Fruit fly (Drosophila melanogaster) whole organism, pupa: ENCODE data around the gene CG14455.

Experiments used
- CG10348 ChIP-seq: fragments of 200-800 bp; sonication (Bioruptor generic); IDR thresholded peaks from 2 replicates; pipeline ENCODE4 v1.3.6; 2022; ENCODE audit warnings: missing biosample characterization, missing genetic modification characterization
- CG12605 ChIP-seq: fragments of 200-800 bp; sonication (Bioruptor generic); IDR thresholded peaks from 2 replicates; pipeline ENCODE4 v1.3.6; 2022; ENCODE audit warnings: missing biosample characterization, missing genetic modification characterization
- CG13204 ChIP-seq: fragments of 200-800 bp; sonication (Bioruptor generic); optimal IDR thresholded peaks from 2 replicates; lab custom pipeline; 2018; ENCODE audit warnings: missing biosample characterization, mild to moderate bottlenecking, missing genetic modification characterization, moderate library complexity
- CG14655 ChIP-seq: fragments of 200-800 bp; sonication (Bioruptor generic); optimal IDR thresholded peaks from 3 replicates; lab custom pipeline; 2017; ENCODE audit warnings: mild to moderate bottlenecking, missing biosample characterization, missing genetic modification reagents, missing genetic modification characterization
- CG15710 ChIP-seq: fragments of 200-800 bp; sonication (Bioruptor generic); optimal IDR thresholded peaks from 2 replicates; lab custom pipeline; 2018; ENCODE audit warnings: missing biosample characterization, mild to moderate bottlenecking, missing genetic modification characterization, moderate library complexity
- CG17806 ChIP-seq: fragments of 200-800 bp; sonication (Bioruptor generic); optimal IDR thresholded peaks from 2 replicates; lab custom pipeline; 2018; ENCODE audit warnings: missing biosample characterization, mild to moderate bottlenecking, missing genetic modification characterization, moderate library complexity
- CG32121 ChIP-seq: fragments of 200-800 bp; sonication (Bioruptor generic); IDR thresholded peaks from 2 replicates; pipeline ENCODE4 v1.3.6; 2022; ENCODE audit warnings: missing biosample characterization, missing genetic modification characterization
- CG34367 ChIP-seq: fragments of 200-800 bp; sonication (Bioruptor generic); optimal IDR thresholded peaks from 2 replicates; lab custom pipeline; 2018; ENCODE audit warnings: missing biosample characterization, mild to moderate bottlenecking, missing genetic modification characterization
- CG4496 ChIP-seq: fragments of 200-800 bp; sonication (Bioruptor generic); IDR thresholded peaks from 3 replicates; pipeline ENCODE4 v1.3.6; 2022; ENCODE audit warnings: missing biosample characterization, missing genetic modification characterization
- CG8159 ChIP-seq: fragments of 200-800 bp; sonication (Bioruptor generic); optimal IDR thresholded peaks from 3 replicates; lab custom pipeline; 2018; ENCODE audit warnings: missing biosample characterization, mild to moderate bottlenecking, missing genetic modification characterization, moderate library complexity
- CG8301 ChIP-seq: fragments of 200-800 bp; sonication (Bioruptor generic); optimal IDR thresholded peaks from 2 replicates; lab custom pipeline; 2018; ENCODE audit warnings: missing biosample characterization, mild to moderate bottlenecking, missing genetic modification characterization
- CG9948 ChIP-seq: fragments of 200-800 bp; sonication (Bioruptor generic); optimal IDR thresholded peaks from 2 replicates; lab custom pipeline; 2018; ENCODE audit warnings: missing biosample characterization, mild to moderate bottlenecking, missing genetic modification characterization, moderate library complexity
- D1 ChIP-seq: fragments of 200-800 bp; sonication (Bioruptor generic); optimal IDR thresholded peaks from 2 replicates; lab custom pipeline; 2018; ENCODE audit warnings: missing biosample characterization, mild to moderate bottlenecking, missing genetic modification characterization, moderate library complexity
- EcR ChIP-seq: fragments of 200-800 bp; sonication (Bioruptor generic); optimal IDR thresholded peaks from 3 replicates; lab custom pipeline; 2019; ENCODE audit warnings: missing biosample characterization, missing genetic modification characterization, mild to moderate bottlenecking, moderate library complexity, missing genetic modification reagents
- Ets98B ChIP-seq: fragments of 200-800 bp; sonication (Bioruptor generic); IDR thresholded peaks from 2 replicates; pipeline ENCODE4 v1.3.6; 2022; ENCODE audit warnings: missing biosample characterization, missing genetic modification characterization
- Pif1A ChIP-seq: fragments of 200-800 bp; sonication (Bioruptor generic); optimal IDR thresholded peaks from 3 replicates; lab custom pipeline; 2016; ENCODE audit warnings: missing biosample characterization, missing genetic modification characterization
- Pif1B ChIP-seq: fragments of 200-800 bp; sonication (Bioruptor generic); optimal IDR thresholded peaks from 3 replicates; lab custom pipeline; 2016; ENCODE audit warnings: missing biosample characterization, missing genetic modification characterization
- Snoo ChIP-seq: fragments of 200-800 bp; sonication (Bioruptor generic); optimal IDR thresholded peaks from 3 replicates; lab custom pipeline; 2017; ENCODE audit warnings: missing biosample characterization, mild to moderate bottlenecking, missing genetic modification characterization, inconsistent platforms
- fd96Ca ChIP-seq: fragments of 200-800 bp; sonication (Bioruptor generic); IDR thresholded peaks from 3 replicates; pipeline ENCODE4 v1.3.6; 2022; ENCODE audit warnings: missing biosample characterization, missing genetic modification characterization
- gl ChIP-seq: fragments of 200-800 bp; sonication (Bioruptor generic); optimal IDR thresholded peaks from 2 replicates; lab custom pipeline; 2018; ENCODE audit warnings: missing biosample characterization, mild to moderate bottlenecking, missing genetic modification characterization
- rn ChIP-seq: fragments of 200-800 bp; sonication (Bioruptor generic); IDR thresholded peaks from 2 replicates; pipeline ENCODE4 v1.3.6; 2022; ENCODE audit warnings: missing biosample characterization, missing genetic modification characterization

Gene CG14455

DNA sequence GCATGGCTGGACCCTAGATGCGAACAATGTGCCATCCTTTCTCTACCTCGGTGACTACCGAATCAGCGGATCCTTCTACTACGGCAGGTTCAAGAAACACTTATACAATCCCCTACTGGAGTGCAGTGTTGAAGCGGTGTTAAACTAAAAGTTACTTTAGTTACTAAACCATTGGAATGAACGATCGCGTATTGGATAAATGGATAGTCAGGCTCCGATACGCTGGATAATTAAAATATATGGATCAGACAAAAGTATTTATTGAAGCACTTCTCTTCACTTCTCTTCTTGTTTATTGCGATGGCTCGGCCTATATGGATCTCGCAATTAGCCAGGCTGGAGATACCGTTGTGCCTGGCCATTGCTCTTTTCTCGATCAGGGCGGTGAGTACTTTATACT lies 38.5 kb downstream of the CG14455 start, which contains the start of gene CG33770:
CG33770 (plus strand) TSS at position 301 of the 400 bp plus-strand sequence.
- no peak for TF ChIP-seq CG15710 (tag; lab: Kevin White, UChicago)
- TF ChIP-seq CG8159 (tag; lab: Kevin White, UChicago) = no peak

DNA sequence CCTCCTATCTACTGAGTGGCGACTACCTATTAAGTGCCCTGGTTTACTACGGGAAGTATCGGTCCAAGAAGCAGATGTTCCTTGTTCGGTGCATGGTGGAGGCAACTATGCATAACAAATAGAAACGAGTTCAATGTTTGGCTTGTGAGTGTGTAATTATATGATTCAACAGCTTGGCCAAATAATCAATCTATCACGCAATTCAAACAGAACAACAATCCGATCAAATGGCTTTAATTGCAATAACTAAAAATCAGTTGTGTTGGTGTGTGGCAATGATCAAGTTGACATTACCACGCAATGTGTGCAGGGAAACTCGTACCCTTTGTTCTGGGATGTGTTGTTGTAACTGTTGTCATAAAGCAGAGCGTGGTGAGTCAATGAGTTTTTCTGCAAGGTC lies 39.3 kb downstream of the CG14455 start, which contains the start of gene CG33769:
CG33769 (plus strand) TSS at position 301 of the 400 bp plus-strand sequence.
- TF ChIP-seq CG15710 (tag; lab: Kevin White, UChicago) = no peak
- no peak for TF ChIP-seq Snoo (tag; lab: Kevin White, UChicago)
- no peak for TF ChIP-seq EcR
- TF ChIP-seq Pif1B (GFP tag; lab: Kevin White, UChicago) = no peak
- TF ChIP-seq CG10348 (GFP tag; lab: Robert Waterston, UW) = no peak
- TF ChIP-seq CG9948 = no peak
- TF ChIP-seq CG32121 (GFP tag; lab: Robert Waterston, UW) = no peak
- no peak for TF ChIP-seq rn (GFP tag; lab: Robert Waterston, UW)
- TF ChIP-seq gl (tag; lab: Kevin White, UChicago) = no peak
- TF ChIP-seq CG13204 (GFP tag; lab: Kevin White, UChicago) = no peak
- TF ChIP-seq CG17806 (tag; lab: Kevin White, UChicago) = no peak
- TF ChIP-seq CG14655 (GFP tag; lab: Kevin White, UChicago) = no peak
- no peak for TF ChIP-seq fd96Ca (GFP tag; lab: Robert Waterston, UW)
- no peak for TF ChIP-seq CG4496 (GFP tag; lab: Robert Waterston, UW)
- TF ChIP-seq Pif1A (GFP tag; lab: Kevin White, UChicago) = no peak
- TF ChIP-seq CG12605 (GFP tag; lab: Robert Waterston, UW) = no peak
- no peak for TF ChIP-seq CG34367 (tag; lab: Kevin White, UChicago)
- TF ChIP-seq CG8159 (tag; lab: Kevin White, UChicago) = no peak
- TF ChIP-seq D1 (tag; lab: Kevin White, UChicago) = no peak
- TF ChIP-seq Ets98B (GFP tag; lab: Robert Waterston, UW) = no peak
- TF ChIP-seq, all 21 proteins: peak for 0

DNA sequence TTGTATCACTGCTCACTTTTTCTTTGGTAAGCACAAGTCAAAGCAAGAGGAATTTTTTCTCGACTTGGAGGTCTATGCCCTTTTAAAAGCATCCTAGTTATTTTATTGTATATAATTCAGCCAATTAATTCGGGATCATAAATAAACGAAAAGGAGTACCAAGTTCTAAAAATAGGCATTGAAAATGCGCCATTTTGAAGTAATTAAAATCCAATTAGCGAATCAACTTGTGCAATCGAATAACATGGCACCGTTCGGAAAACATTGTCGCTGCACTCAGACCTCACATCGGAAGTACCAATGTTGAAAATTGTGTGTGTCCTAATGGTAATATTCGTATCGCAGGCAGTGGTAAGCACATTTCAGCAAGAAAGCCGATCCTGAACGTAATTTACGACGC lies 40.0 kb downstream of the CG14455 start, which contains the start of gene CG33768:
CG33768 (plus strand) TSS at position 301 of the 400 bp plus-strand sequence.
- no peak for TF ChIP-seq CG32121 (GFP tag; lab: Robert Waterston, UW)
- no peak for TF ChIP-seq D1 (tag; lab: Kevin White, UChicago)
- TF ChIP-seq CG12605 (GFP tag; lab: Robert Waterston, UW) = no peak
- TF ChIP-seq CG8159 (tag; lab: Kevin White, UChicago) = no peak
- no peak for TF ChIP-seq Snoo (tag; lab: Kevin White, UChicago)
- no peak for TF ChIP-seq Pif1B (GFP tag; lab: Kevin White, UChicago)
- no peak for TF ChIP-seq gl (tag; lab: Kevin White, UChicago)
- no peak for TF ChIP-seq CG10348 (GFP tag; lab: Robert Waterston, UW)

DNA sequence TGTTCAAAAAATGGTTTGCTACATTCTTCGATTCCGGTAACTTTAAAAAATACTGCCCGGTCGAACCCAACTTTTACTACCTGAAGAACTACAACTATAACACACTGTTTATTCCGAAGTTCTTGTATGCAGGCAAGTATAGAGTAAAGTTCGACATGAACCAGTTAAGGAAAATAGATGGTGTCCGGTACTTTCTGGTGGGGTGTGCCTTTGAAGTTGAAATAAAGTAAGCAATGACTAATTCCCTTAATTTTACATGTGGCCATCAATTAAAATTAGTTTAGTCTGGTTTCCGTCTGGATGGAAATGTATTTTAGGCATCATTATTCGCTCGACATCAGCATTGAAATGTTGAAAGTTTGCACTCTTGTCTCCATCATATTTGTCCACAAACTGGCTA lies 40.9 kb downstream of the CG14455 start, which contains the start of gene CG33767:
CG33767 (plus strand) TSS at position 301 of the 400 bp plus-strand sequence.
- TF ChIP-seq Pif1A (GFP tag; lab: Kevin White, UChicago) = no peak
- TF ChIP-seq gl (tag; lab: Kevin White, UChicago) = no peak
- no peak for TF ChIP-seq Pif1B (GFP tag; lab: Kevin White, UChicago)
- TF ChIP-seq CG15710 (tag; lab: Kevin White, UChicago) = no peak
- no peak for TF ChIP-seq CG17806 (tag; lab: Kevin White, UChicago)
- TF ChIP-seq CG32121 (GFP tag; lab: Robert Waterston, UW) = no peak
- no peak for TF ChIP-seq CG9948
- no peak for TF ChIP-seq Ets98B (GFP tag; lab: Robert Waterston, UW)
- no peak for TF ChIP-seq CG4496 (GFP tag; lab: Robert Waterston, UW)

DNA sequence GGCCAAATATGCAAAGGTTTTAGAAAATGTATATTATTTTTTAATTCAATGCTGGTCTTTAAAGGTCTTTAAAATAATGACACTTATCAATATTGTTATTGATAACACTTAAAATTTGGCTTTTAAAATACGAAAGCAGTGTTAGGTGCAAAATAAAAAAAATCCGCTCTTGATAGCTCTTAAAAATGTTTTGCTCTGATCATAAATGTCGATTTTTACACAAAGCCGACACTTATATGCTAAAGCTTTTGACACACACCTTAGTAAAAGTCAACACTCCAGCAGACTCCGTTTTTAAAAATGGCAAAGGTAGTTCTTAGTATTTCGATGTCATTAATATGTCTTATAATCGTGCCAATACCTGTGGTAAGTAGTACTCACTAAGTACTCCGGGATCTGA lies 41.6 kb downstream of the CG14455 start, which contains the start of gene CG33766:
CG33766 (plus strand) TSS at position 301 of the 400 bp plus-strand sequence.
- TF ChIP-seq EcR = no peak
- no peak for TF ChIP-seq CG10348 (GFP tag; lab: Robert Waterston, UW)
- no peak for TF ChIP-seq Ets98B (GFP tag; lab: Robert Waterston, UW)
- no peak for TF ChIP-seq CG8159 (tag; lab: Kevin White, UChicago)
- no peak for TF ChIP-seq CG34367 (tag; lab: Kevin White, UChicago)
- TF ChIP-seq CG4496 (GFP tag; lab: Robert Waterston, UW) = no peak
- no peak for TF ChIP-seq Snoo (tag; lab: Kevin White, UChicago)
- no peak for TF ChIP-seq CG8301 (tag; lab: Kevin White, UChicago)
- no peak for TF ChIP-seq rn (GFP tag; lab: Robert Waterston, UW)
- no peak for TF ChIP-seq CG32121 (GFP tag; lab: Robert Waterston, UW)
- no peak for TF ChIP-seq CG13204 (GFP tag; lab: Kevin White, UChicago)
- TF ChIP-seq CG15710 (tag; lab: Kevin White, UChicago) = no peak
- no peak for TF ChIP-seq CG14655 (GFP tag; lab: Kevin White, UChicago)
- no peak for TF ChIP-seq CG17806 (tag; lab: Kevin White, UChicago)
- TF ChIP-seq gl (tag; lab: Kevin White, UChicago) = no peak

DNA sequence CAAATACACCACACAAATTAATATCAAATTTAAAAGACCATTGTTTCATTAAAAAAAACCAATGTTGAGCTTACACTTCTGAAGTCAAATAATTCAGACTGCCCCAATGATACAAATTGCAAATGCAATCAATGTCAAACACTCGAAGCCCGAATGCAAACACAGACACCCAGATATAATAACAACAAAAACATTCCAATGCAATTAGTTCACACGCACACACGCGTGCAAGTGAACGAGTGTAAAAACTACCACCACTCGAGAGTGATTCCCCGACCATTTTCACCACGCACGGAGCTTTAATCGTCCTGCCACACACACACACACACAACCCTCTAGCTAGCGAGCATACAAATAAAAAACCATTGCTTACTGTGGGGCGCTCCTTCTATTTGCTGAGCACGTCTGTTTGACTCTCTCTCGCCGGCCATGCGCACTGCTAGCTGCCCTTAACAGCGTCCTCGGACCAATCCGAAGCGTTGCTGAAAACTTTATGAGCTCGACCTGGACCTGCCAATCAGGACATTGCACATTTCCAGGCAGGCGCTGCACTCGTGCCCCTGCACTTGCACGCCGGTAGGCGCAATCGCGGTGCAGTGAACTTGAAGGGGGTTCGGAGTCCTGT lies 44.5 kb downstream of the CG14455 start:
- TF ChIP-seq EcR (no peak), fd96Ca (GFP tag; lab: Robert Waterston, UW) (no peak), CG34367 (tag; lab: Kevin White, UChicago) (no peak), CG9948 (no peak), CG15710 (tag; lab: Kevin White, UChicago) (no peak), CG13204 (GFP tag; lab: Kevin White, UChicago) (no peak), gl (tag; lab: Kevin White, UChicago) (no peak), D1 (tag; lab: Kevin White, UChicago) (no peak)
